Fruit fly (Drosophila melanogaster): ENCODE results near the gene Fim.

The Fim gene

DNA sequence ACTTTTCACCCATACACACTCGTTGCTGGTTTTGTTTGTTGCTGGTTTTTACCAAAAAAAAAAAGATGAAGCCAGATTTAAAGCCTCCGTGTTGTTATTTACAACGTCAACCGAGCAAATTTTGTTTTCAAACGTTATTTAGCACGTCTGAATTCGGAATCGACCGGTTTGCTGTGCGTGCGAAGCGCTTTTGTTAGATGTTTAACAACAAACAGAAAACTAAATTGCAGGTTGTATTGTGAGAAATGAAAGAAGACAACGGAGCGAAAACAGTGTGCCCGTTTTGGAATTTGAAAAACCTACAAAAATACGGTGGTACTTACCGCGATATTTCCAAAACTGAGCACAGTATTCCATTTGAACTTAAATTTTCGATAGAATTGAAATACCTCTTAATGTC, at the start of gene Fim:
Fim (minus strand) TSS at position 225 of the 400 bp plus-strand sequence.
- peak; percentile 26 for TF ChIP-seq CG17801 (GFP tag; optimal IDR thresholded peaks at IDR 0.05; ENCODE audit: partially characterized antibody)

DNA sequence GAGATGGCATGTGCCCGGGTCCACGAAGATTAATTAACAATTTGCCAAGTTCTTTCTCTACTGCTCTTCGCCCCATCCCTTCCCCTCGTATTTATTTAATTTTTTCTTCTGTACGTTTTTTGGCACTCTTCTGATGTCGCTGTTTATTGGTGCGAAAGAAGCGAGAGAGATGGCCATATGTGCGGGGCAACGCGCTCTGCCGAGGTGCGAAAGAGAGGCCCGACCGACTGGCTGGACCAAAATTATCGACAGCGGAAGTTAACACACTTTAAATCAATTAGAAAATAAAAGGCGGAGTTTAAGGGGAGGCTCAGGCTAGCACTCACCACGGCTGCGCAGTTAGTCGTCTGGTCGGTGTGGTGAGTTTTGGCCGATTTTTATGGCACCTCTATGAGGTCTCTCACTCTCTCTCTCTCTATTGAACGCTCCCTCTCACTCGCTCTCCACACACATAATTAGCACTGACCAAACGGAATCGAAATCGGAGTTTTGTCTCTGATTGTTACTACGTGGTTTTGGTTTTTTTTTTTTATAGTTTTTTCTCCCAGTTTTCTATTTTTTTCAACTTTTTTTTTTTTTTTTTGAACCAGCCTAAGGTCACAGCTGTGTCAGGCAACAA, 44.2 kb upstream of the Fim start:
- TF ChIP-seq CG17801 (GFP tag; optimal IDR thresholded peaks at IDR 0.05; ENCODE audit: partially characterized antibody) = no peak

DNA sequence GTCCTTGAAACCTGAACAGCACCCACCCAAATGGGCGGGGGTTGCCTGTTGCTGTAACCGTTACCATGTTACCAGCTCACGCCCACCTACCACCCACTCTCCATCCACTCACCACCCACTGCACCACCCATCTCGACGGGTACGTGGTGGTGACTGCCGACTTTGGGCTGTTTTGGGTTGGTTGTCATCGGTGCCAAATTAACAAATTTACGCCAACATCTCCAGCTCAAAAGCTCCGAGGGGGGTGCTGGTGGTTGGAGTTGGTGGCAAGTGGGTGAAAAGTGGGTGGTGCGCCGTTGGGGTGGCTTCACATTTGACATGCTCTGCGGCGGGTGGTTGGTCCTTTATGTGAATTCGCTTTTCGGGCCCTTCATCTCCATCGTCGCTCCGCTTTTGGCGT, 38.0 kb upstream of the Fim start:
- no peak for TF ChIP-seq CG17801 (GFP tag; optimal IDR thresholded peaks at IDR 0.05; ENCODE audit: partially characterized antibody)

DNA sequence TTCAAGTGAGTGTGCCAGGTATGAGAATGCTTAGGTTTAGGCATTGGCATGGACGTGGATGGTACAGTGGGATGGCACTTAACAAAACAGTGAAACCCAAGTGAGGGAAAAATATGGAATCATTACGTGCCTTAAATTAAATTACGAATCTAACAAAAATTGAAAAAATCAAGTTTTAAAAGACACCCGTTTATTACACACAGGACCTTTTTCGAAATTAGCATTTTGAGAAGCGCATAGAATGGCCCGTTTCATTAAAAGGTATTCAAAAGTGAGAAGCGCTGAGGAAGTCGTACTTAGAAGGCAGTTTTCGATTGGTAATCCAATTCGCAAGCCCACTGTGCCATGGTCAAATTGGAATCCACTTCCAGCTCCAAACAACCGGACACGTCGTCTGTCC, 34.6 kb upstream of the Fim start:
- no peak for TF ChIP-seq CG17801 (GFP tag; optimal IDR thresholded peaks at IDR 0.05; ENCODE audit: partially characterized antibody)

DNA sequence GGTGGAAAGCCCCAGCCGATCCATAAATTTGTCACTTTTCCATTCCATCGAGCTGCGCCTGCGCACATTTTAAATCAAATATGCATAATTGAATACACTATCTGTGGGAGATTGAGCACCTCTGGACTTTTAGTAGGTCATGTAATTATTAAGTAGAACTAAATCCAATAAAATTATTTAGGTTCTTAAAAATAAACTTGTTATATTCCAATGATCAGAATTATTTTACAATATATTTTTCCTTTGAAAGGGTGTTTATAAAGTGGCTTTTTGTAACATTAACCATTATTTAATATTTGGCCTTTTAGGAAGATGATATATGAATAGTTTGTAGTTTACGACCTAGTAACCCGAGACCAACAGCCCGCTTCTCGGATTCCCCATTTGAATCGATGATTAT, 32.4 kb upstream of the Fim start:
- no peak for TF ChIP-seq CG17801 (GFP tag; optimal IDR thresholded peaks at IDR 0.05; ENCODE audit: partially characterized antibody)

DNA sequence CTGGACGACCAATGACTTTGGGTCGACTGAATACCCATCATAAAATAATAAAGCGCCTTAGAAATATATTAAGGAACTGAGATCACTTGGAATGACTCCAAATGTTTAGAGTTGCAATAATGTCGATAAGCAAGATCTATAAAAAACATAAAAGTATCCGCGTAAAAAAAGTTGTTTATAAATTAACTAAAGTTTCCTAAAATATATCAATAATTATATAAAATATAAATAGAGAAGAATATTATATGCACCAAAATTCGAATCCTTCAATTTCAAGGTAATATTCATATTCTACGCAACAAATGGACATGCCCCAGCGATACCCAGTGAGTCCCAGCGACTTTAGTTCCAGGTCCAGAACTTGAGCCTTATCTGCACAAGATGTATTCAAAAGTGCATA, 30.7 kb upstream of the Fim start:
- no peak for TF ChIP-seq CG17801 (GFP tag; optimal IDR thresholded peaks at IDR 0.05; ENCODE audit: partially characterized antibody)

DNA sequence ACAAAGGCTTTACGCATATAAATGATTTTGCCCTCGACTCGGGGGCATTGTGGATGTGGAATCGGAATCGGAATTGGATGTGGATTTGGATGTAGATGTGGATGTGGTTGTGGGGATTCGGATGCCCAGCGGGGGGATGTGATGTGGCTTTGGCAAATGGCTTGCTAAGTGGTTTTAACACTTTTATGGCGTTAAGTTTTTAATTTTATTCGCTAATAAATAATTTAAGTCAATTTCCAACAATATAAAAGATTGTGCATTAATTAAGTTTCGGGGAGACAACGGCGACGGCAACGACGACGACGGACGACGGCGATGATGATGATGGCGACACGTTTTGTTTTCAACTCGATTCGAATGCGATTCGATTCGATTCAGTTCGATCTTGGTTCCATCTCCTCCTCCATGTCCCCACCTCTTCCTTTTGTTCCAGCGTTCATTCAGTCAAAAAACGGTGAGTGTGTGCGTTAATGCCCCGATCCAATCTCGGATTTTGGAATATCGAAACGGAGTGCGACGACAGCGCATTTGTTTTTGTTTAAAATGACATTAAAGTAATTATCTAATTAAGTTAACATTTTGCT, 29.0 kb upstream of the Fim start:
- no peak for TF ChIP-seq CG17801 (GFP tag; optimal IDR thresholded peaks at IDR 0.05; ENCODE audit: partially characterized antibody)

DNA sequence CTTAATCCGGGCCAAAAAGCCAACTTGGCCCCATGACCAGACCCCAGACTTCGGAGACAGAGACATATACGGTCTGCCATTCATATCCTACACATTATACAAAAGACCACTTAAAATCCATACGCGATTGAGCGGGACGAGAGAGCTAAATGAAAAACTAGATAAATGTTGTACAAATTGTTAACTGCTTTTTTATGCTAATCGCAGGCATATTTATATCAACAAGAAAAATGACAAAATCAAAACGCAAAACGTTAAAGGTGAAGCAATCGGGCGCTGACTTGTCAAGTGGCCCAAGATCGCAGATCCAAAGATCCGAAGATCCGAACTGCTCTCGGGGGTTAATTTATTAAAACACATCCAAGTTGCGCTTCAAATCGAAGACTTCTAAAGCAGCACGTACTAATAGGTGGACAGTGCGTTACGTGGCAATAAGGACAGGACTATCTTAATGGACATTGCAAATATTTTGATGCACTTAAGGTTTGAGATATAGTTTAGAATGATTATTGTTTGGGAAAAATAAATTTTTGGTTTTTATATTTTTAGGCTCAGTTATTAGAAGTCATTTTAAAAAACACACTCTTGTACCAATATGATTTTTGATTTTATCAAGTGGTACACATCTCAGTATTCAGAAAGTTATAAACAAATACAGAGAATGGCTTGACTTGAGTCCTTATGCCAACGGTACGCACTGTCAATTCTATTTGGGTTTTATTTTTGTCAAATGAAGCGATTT, 28.4 kb upstream of the Fim start:
- TF ChIP-seq CG17801 (GFP tag; optimal IDR thresholded peaks at IDR 0.05; ENCODE audit: partially characterized antibody) = no peak

DNA sequence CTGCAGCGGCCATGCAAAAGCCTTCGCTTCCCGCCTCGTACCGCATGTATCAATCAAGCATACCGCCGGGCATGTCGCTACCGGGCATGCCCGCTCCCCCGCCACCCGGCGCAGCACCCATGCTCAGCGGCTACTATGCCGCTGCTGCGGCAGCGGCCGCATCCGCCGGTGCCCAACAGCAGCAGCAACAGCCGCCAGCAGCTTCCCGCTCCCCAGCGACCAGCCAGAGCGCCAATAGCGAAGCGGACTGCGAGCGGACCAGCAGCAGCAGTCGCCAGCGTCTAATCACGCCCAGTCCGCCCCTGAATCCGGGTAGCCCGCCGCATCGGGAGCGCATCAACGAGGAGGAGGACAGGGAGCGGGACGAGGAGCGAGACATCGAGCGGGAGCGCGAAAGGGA, 21.1 kb upstream of the Fim start:
- TF ChIP-seq CG17801 (GFP tag; optimal IDR thresholded peaks at IDR 0.05; ENCODE audit: partially characterized antibody) = no peak

DNA sequence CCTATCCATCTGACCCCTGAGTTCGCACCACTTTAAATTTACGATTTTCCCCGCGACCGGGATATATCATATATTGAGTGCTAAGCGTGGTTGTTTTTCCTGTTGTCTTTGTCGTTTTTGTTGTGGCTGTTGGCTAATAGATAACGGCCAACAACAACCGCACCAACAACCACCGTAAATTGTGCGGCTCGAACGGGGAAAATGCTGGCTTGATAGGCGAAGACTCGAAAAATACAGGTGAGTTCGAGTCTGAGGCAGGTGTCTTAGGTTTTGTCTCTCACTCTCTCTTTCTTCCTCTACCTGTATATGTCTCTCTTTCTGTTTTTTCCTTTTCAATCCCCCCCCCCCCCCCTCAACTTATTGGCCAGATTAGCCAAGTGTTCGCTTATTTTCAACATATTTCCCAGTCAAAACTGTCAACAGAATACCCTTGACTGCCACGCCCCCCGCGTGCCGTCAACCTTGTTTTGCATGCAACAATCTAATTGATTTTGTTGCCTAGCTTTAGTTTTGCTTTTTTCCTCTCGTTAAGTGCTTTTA, 15.1 kb upstream of the Fim start:
- no peak for TF ChIP-seq CG17801 (GFP tag; optimal IDR thresholded peaks at IDR 0.05; ENCODE audit: partially characterized antibody)

DNA sequence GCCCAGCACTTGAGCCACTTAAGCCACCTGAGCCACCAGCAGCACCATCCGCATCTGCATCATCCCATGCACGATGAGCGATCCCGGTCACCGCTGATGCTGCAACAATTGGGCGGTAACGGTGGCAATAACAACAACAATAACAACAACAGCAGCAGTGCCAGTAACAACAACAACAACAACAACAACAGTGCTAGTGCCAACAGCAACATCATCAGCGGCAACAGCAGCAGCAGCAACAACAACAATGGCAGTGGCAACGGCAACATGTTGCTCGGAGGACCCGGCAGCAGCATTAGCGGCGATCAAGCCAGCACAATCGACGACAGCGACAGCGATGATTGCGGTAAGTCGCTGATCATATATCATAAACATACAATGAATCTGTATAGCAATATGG, 13.8 kb upstream of the Fim start:
- no peak for TF ChIP-seq CG17801 (GFP tag; optimal IDR thresholded peaks at IDR 0.05; ENCODE audit: partially characterized antibody)

DNA sequence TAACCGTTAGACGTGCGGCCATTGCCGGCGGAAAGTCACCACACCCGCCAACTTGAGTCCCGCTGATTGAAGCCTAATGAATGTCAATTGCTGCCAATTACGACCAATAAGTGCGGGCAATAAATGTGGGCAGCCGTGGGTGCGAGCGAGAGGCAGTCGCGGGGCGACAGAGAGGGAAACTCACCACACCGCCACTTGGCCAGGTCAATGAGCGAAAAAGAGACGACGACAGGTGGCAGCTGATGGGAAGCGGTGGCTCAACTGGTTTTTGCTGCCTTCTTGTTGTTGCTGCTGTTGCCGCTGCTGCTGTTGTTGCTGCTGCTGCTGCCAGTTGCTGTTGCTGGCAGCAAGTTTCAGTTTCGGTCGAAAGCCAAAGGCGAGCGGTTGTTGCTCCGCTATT, 12.5 kb upstream of the Fim start, which contains the start of gene B-H2:
B-H2 (plus strand) TSS at position 369 of the 400 bp plus-strand sequence.
- no peak for TF ChIP-seq CG17801 (GFP tag; optimal IDR thresholded peaks at IDR 0.05; ENCODE audit: partially characterized antibody)

DNA sequence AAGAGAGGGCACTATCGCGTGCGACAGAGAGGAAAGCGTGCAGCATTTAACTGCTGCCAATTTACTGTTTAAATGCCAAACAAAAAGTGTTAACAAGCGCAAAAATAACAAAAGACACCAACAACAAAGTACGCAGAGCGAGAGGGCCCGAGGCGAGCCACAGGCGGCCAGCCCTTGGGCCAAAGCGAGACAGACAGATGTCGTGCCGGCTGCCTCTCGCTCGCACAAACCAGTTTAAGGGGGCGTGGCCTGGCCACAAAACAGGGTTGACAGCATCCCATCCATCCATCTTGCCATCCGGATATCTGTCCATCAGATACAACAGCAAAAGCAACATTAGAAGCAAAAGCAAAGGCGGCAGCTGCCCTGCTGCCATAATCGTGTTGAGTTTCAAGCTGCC, 11.6 kb upstream of the Fim start:
- no peak for TF ChIP-seq CG17801 (GFP tag; optimal IDR thresholded peaks at IDR 0.05; ENCODE audit: partially characterized antibody)

DNA sequence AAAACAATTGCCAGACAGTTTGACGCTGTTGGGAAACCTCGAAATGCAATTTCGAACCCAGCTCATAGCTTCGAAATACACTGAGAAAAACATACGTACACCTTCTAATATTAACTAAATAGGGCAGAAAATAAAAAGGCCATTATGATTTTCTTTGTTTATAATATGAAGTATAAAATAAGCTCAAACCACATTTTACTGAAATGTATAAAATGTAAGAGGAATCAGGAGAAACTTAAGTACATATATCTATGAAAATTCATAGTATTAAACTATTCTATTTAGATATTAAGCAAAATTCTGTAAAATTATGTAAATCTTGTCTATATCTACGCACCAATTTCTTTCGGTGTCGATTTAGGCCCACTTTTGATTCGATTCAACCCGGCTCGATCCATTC, 6.5 kb upstream of the Fim start:
- TF ChIP-seq CG17801 (GFP tag; optimal IDR thresholded peaks at IDR 0.05; ENCODE audit: partially characterized antibody) = no peak

DNA sequence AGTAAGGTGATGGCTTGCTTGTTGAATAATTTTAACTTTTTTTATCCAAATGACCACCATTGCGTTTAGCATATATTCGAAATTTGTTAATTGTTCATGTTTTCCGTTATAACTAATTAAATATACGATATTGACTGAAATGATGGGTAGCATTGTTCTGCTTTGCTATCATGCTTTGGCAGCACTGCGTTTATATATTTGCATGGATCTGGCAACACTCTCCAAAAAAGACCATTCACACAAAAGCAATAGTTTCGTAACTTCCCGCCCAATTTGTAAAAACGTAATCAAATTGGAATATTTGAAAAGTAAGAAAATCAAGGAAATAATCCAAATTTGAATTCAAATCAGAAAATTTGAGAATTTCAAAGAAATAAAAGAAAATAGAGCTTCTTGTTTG, 3.8 kb upstream of the Fim start:
- TF ChIP-seq CG17801 (GFP tag; optimal IDR thresholded peaks at IDR 0.05; ENCODE audit: partially characterized antibody) = no peak

Measured in ovary, adult (tissue).